Worm (Caenorhabditis elegans) whole organism, L4/young adult: Measurements from ENCODE around the gene lin-39.

Experiments used
- W03F9.2 ChIP-seq: fragments of 150-350 bp; optimal IDR thresholded peaks from 2 replicates; lab custom pipeline; 2014; ENCODE audit warnings: missing biosample characterization, missing genetic modification characterization
- him-1 ChIP-seq: sonication (generic microtip); optimal IDR thresholded peaks from 2 replicates; lab custom pipeline; 2016; ENCODE audit warnings: missing genotype, missing genetic modification reagents, missing genetic modification characterization, missing compliant biosample characterization

ce11 chrIII:7550979-7551378, 14.5 kb upstream of the lin-39 start:
- TF ChIP-seq W03F9.2, result no peak
- TF ChIP-seq him-1 (tag; lab: Kevin White, UChicago), result no peak
